Fruit fly (Drosophila melanogaster): Measurements from ENCODE around the gene CG32071.

CG32071 gene

DNA sequence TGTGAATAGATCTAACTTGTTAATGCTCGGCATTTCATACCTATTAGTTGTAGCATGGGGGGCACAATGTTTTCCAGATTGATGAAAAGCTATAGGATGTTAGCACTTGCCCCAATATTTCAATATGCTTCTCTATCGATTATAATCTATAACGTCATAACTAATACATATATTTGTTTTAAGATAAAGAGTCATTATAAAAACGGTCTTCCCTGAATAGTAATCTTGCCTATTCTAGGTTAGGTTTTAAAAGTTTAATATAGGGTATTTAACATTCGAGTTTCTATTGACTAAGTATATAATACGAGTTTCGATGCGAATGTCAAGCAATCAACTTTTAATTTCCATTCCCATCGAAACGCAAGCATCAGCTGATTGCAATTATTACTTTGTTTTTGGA, 42.5 kb downstream of the CG32071 start, which contains the start of the genes CG6321 and Blos2 (continued):
- TF ChIP-seq jing (GFP tag; optimal IDR thresholded peaks at IDR 0.05) (peak; percentile 12), CG11504 (tag; optimal IDR thresholded peaks at IDR 0.05) (peak; percentile 86), CG17912 (GFP tag; optimal IDR thresholded peaks at IDR 0.05) (no peak), HLHmδ (GFP tag; optimal IDR thresholded peaks at IDR 0.05) (no peak), CG9215 (GFP tag; IDR thresholded peaks at IDR 0.05) (no peak), CG11695 (GFP tag; IDR thresholded peaks at IDR 0.05) (peak; percentile 82), vnd (GFP tag; IDR thresholded peaks at IDR 0.05; ENCODE audit: partially characterized antibody) (no peak), gcm2 (GFP tag; optimal IDR thresholded peaks at IDR 0.05) (peak; percentile 24), Awh (GFP tag; IDR thresholded peaks at IDR 0.05) (no peak; the same call in 1 of the 2 replicates), tio (GFP tag; optimal IDR thresholded peaks at IDR 0.05) (peak; percentile 37), HmgD (GFP tag; optimal IDR thresholded peaks at IDR 0.05) (no peak), CG32532 (GFP tag; IDR thresholded peaks at IDR 0.05) (peak; percentile 70; the same call in 1 of the 2 replicates), usp (GFP tag; optimal IDR thresholded peaks at IDR 0.05) (no peak), CG31365 (tag; optimal IDR thresholded peaks at IDR 0.05) (peak; percentile 24), CG17829 (tag; optimal IDR thresholded peaks at IDR 0.05) (peak; percentile 82), bcd (GFP tag; optimal IDR thresholded peaks at IDR 0.05) (peak; percentile 68), Hsf (GFP tag; optimal IDR thresholded peaks at IDR 0.05) (peak; percentile 75), CG18476 (GFP tag; optimal IDR thresholded peaks at IDR 0.05) (peak; percentile 65), CG4424 (GFP tag; optimal IDR thresholded peaks at IDR 0.05) (peak; percentile 73), CG18262 (tag; optimal IDR thresholded peaks at IDR 0.05) (peak; percentile 86), PHDP (tag; optimal IDR thresholded peaks at IDR 0.05) (peak; percentile 89), CG4730 (GFP tag; IDR thresholded peaks at IDR 0.05) (peak; percentile 38; the same call in 1 of the 2 replicates), bsh (GFP tag; optimal IDR thresholded peaks at IDR 0.05) (peak; percentile 54 to 80), E2f1 (GFP tag; IDR thresholded peaks at IDR 0.05) (peak; percentile 62), CG8359 (GFP tag; optimal IDR thresholded peaks at IDR 0.05; ENCODE audit: borderline replicate concordance) (peak; percentile 30), CG6175 (GFP tag; IDR thresholded peaks at IDR 0.05) (no peak), CG1647 (GFP tag; optimal IDR thresholded peaks at IDR 0.05) (peak; percentile 3), CG4404 (GFP tag; IDR thresholded peaks at IDR 0.05) (0 out of 2 replicates have a peak, but pooled peaks have one; percentile 14), CG10979 (tag; optimal IDR thresholded peaks at IDR 0.05) (peak; percentile 81), CG11093 (GFP tag; IDR thresholded peaks at IDR 0.05) (peak; percentile 16; the same call in 1 of the 3 replicates), CG11560 (tag; IDR thresholded peaks at IDR 0.05) (no peak), scrt (GFP tag; optimal IDR thresholded peaks at IDR 0.05) (peak; percentile 68), Hr39 (optimal IDR thresholded peaks at IDR 0.05) (no peak), Side (GFP tag; optimal IDR thresholded peaks at IDR 0.05) (peak; percentile 38), Fer2 (tag; optimal IDR thresholded peaks at IDR 0.05) (peak; percentile 50), CG10565 (GFP tag; optimal IDR thresholded peaks at IDR 0.05) (no peak), CG8924 (tag; optimal IDR thresholded peaks at IDR 0.05) (peak; percentile 87), Drgx (GFP tag; IDR thresholded peaks at IDR 0.05) (peak; percentile 77), CG3847 (GFP tag; IDR thresholded peaks at IDR 0.05) (peak; percentile 53; the same call in 1 of the 2 replicates), Fer3 (tag; optimal IDR thresholded peaks at IDR 0.05) (peak; percentile 80), Bgb (GFP tag; IDR thresholded peaks at IDR 0.05; ENCODE audit: partially characterized antibody) (no peak), tx (GFP tag; optimal IDR thresholded peaks at IDR 0.05) (peak; percentile 3), nmo (GFP tag; optimal IDR thresholded peaks at IDR 0.05) (peak; percentile 85), CG10431 (GFP tag; optimal IDR thresholded peaks at IDR 0.05) (no peak), Kr (GFP tag; optimal IDR thresholded peaks at IDR 0.05) (no peak), mam (GFP tag; optimal IDR thresholded peaks at IDR 0.05) (peak; percentile 23), ham (GFP tag; IDR thresholded peaks at IDR 0.05) (no peak), D19A (tag; optimal IDR thresholded peaks at IDR 0.05) (peak; percentile 93), CG17385 (GFP tag; optimal IDR thresholded peaks at IDR 0.05) (peak; percentile 77), CG11247 (GFP tag; IDR thresholded peaks at IDR 0.05) (peak; percentile 50), CG34422 (GFP tag; IDR thresholded peaks at IDR 0.05) (0 out of 3 replicates have a peak, but pooled peaks have one; percentile 38)

All from whole organism, embryonic.